Worm (Caenorhabditis elegans): ENCODE results near the gene ZK792.5.

DNA sequence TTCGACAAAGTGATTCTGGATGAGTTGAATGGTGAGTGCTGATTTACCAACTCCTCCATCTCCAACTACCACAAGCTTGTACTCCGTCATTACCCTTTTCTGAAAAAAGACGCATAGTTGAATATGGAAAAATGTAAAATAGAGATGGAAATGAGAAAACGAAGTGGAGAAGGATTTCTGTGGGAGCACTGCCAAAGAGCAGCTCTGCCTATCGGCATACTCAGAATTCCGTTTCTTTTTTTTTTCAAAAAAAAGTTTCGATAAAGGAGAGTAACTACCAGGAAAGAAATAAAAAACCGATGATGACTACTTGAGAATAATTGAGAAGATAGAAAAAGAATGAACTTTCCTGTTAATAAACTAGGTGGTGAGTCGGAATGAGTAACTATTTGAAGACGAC is 3.1 kb upstream of the ZK792.5 start, which contains the start of gene let-60:
- TF ChIP-seq ztf-11 (tag; optimal IDR thresholded peaks at IDR 0.05): no peak
- no peak for TF ChIP-seq blmp-1 (tag; optimal IDR thresholded peaks at IDR 0.05; ENCODE audit: insufficient read depth)
- no peak for TF ChIP-seq nhr-25 (tag; optimal IDR thresholded peaks at IDR 0.05)
- no peak for TF ChIP-seq fos-1 (tag; optimal IDR thresholded peaks at IDR 0.05)
- no peak for TF ChIP-seq zag-1 (tag; optimal IDR thresholded peaks at IDR 0.05)
- no peak for TF ChIP-seq ama-1 (optimal IDR thresholded peaks at IDR 0.05)
- no peak for TF ChIP-seq nhr-10 (tag; optimal IDR thresholded peaks at IDR 0.05)
- TF ChIP-seq ztf-1 (GFP tag; conservative IDR thresholded peaks at IDR 0.05): no peak
- no peak for TF ChIP-seq lsy-2 (tag; optimal IDR thresholded peaks at IDR 0.05)
- TF ChIP-seq F13H6.1 (tag; optimal IDR thresholded peaks at IDR 0.05): no peak
- no peak for TF ChIP-seq nhr-12 (tag; optimal IDR thresholded peaks at IDR 0.05)
- no peak for TF ChIP-seq nhr-237 (tag; optimal IDR thresholded peaks at IDR 0.05)

Data from whole organism, L2 larva.